Fruit fly (Drosophila melanogaster) whole organism, pupa: ENCODE data around the gene CG43740.

Experiments
- CG13204 ChIP-seq: fragments of 200-800 bp; sonication (Bioruptor generic); optimal IDR thresholded peaks from 2 replicates; lab custom pipeline; 2018; ENCODE audit warnings: missing biosample characterization, mild to moderate bottlenecking, missing genetic modification characterization, moderate library complexity
- CG15710 ChIP-seq: fragments of 200-800 bp; sonication (Bioruptor generic); optimal IDR thresholded peaks from 2 replicates; lab custom pipeline; 2018; ENCODE audit warnings: missing biosample characterization, mild to moderate bottlenecking, missing genetic modification characterization, moderate library complexity
- CG32121 ChIP-seq: fragments of 200-800 bp; sonication (Bioruptor generic); IDR thresholded peaks from 2 replicates; pipeline ENCODE4 v1.3.6; 2022; ENCODE audit warnings: missing biosample characterization, missing genetic modification characterization
- D1 ChIP-seq: fragments of 200-800 bp; sonication (Bioruptor generic); optimal IDR thresholded peaks from 2 replicates; lab custom pipeline; 2018; ENCODE audit warnings: missing biosample characterization, mild to moderate bottlenecking, missing genetic modification characterization, moderate library complexity
- EcR ChIP-seq: fragments of 200-800 bp; sonication (Bioruptor generic); optimal IDR thresholded peaks from 3 replicates; lab custom pipeline; 2019; ENCODE audit warnings: missing biosample characterization, missing genetic modification characterization, mild to moderate bottlenecking, moderate library complexity, missing genetic modification reagents
- Pif1A ChIP-seq: fragments of 200-800 bp; sonication (Bioruptor generic); optimal IDR thresholded peaks from 3 replicates; lab custom pipeline; 2016; ENCODE audit warnings: missing biosample characterization, missing genetic modification characterization

DNA sequence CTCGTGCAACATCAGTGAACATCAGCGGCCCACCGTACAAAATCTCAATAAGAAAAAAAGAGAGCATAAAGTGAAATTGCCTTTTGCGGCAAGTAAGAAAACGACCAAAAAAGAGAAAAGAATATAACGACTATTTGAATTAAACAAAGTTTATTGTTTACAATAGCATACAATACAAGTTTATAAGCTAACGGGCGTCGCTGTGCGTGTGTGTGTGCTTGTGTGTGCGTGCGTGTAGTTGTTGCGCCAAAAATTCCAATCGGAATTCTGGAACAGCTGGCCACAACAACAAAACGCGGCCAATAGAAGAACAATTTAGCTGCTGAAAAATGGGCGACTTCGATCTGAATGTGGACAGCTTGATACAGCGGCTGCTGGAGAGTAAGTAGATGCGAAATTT is 52.7 kb downstream of the CG43740 start:
- TF ChIP-seq CG32121 (GFP tag; lab: Robert Waterston, UW): no peak
- TF ChIP-seq CG15710 (tag; lab: Kevin White, UChicago): no peak
- TF ChIP-seq EcR (GFP tag; lab: Kevin White, UChicago): no peak
- no peak for TF ChIP-seq CG13204 (GFP tag; lab: Kevin White, UChicago)
- no peak for TF ChIP-seq D1
- TF ChIP-seq Pif1A (GFP tag; lab: Kevin White, UChicago): no peak
